Fruit fly (Drosophila melanogaster): ENCODE results near the gene CG15012.

- TF ChIP-seq Dll (optimal IDR thresholded peaks at IDR 0.05) (no peak), pan (optimal IDR thresholded peaks at IDR 0.05) (no peak)
These were observed 39.8 kb downstream of the CG15012 start for dm6 chr3L:4252121-4252861.

Measured in whole organism.